Worm (Caenorhabditis elegans) whole organism, L2 larva: ENCODE results near the gene vit-4.

Experiments used
- R02D3.7 ChIP-seq: fragments of 150-350 bp; optimal IDR thresholded peaks from 2 replicates; lab custom pipeline; 2014; ENCODE audit warnings: missing biosample characterization, missing genetic modification characterization
- aly-2 ChIP-seq: fragments of 150-350 bp; optimal IDR thresholded peaks from 2 replicates; lab custom pipeline; 2014; ENCODE audit warnings: missing biosample characterization, missing genetic modification characterization
- ama-1 ChIP-seq: fragments of 150-350 bp; optimal IDR thresholded peaks from 2 replicates; lab custom pipeline; 2018; ENCODE audit warnings: inconsistent platforms
- ceh-82 ChIP-seq: fragments of 150-350 bp; optimal IDR thresholded peaks from 2 replicates; lab custom pipeline; 2014; ENCODE audit warnings: missing biosample characterization, missing genetic modification characterization
- egl-27 ChIP-seq: sonication (generic microtip); optimal IDR thresholded peaks from 3 replicates; lab custom pipeline; 2017; ENCODE audit warnings: missing biosample characterization, missing genetic modification reagents, missing genetic modification characterization
- gmeb-1 ChIP-seq: fragments of 150-350 bp; optimal IDR thresholded peaks from 2 replicates; lab custom pipeline; 2014; ENCODE audit warnings: missing biosample characterization, missing genetic modification characterization
- lin-11 ChIP-seq: fragments of 150-350 bp; sonication (generic microtip); optimal IDR thresholded peaks from 2 replicates; lab custom pipeline; 2014; ENCODE audit warnings: missing biosample characterization, missing genetic modification characterization, inconsistent platforms, mixed read lengths
- mdl-1 ChIP-seq, 2 experiments: fragments of 150-350 bp in 1 of 2; sonication (generic microtip) in 1 of 2; optimal IDR thresholded peaks; 2 replicates each; lab custom pipeline; 2017; ENCODE audit warnings: missing biosample characterization in 2 of 2, missing genetic modification characterization in 2 of 2
- unc-62 ChIP-seq: fragments of 150-350 bp; optimal IDR thresholded peaks from 2 replicates; lab custom pipeline; 2014; ENCODE audit warnings: missing biosample characterization, missing genetic modification reagents, missing genetic modification characterization

ce11 chrX:3605727-3606126 lies 42.0 kb upstream of the vit-4 start, which contains the start of gene C18B2.4:
- TF ChIP-seq aly-2 (tag; lab: Kevin White, UChicago) (no peak), egl-27 (no peak), ama-1 (lab: Kevin White, UChicago) (no peak), unc-62 (GFP tag; lab: Kevin White, UChicago) (no peak), lin-11 (tag; lab: Kevin White, UChicago) (peak; percentile 50), gmeb-1 (peak; percentile 55), ceh-82 (tag; lab: Kevin White, UChicago) (no peak), R02D3.7 (tag; lab: Kevin White, UChicago) (no peak), mdl-1 (tag; optimal IDR thresholded peaks at IDR 0.05; lab: Kevin White, UChicago) (peak in 1 of 2 experiments; percentile 22)
